Fruit fly (Drosophila melanogaster): ENCODE results near the gene dpr19.
A peak's percentile ranks its signal among the peaks of the same experiment; 100 is the strongest.

dpr19 gene

DNA sequence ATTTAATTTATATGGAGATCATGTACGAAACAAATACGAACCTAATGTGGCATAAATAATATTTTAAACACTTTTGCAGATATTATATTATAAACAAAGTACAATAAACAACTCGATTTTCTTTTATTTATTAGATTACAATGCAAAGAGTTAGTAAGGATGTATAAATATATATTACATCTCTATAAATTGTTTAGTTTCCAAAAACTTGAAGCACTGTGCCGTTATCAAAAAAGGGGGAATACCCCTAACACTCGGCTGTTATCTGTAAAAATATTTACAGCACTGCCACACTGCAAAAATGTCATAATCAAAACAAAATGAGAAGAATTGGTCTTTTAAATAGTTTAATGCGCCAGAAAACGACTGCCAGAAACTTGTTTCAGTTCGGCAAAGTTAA is 52.6 kb downstream of the dpr19 start, which contains the start of gene CG5188:
TSS of gene CG5188 (plus strand) at position 302 of the 400 bp plus-strand sequence.
- peak; percentile 38 for TF ChIP-seq CG17806 (tag; optimal IDR thresholded peaks at IDR 0.05)
- peak; percentile 34 for TF ChIP-seq Snoo (tag; optimal IDR thresholded peaks at IDR 0.05)
- no peak for TF ChIP-seq gl (tag; optimal IDR thresholded peaks at IDR 0.05)
- peak; percentile 58 for TF ChIP-seq CG12605 (GFP tag; IDR thresholded peaks at IDR 0.05)
- no peak for TF ChIP-seq CG14655 (GFP tag; optimal IDR thresholded peaks at IDR 0.05)
- TF ChIP-seq CG15710 (tag; optimal IDR thresholded peaks at IDR 0.05), result peak; percentile 34
- TF ChIP-seq CG8159 (tag; optimal IDR thresholded peaks at IDR 0.05), result peak; percentile 48
- no peak for TF ChIP-seq rn (GFP tag; IDR thresholded peaks at IDR 0.05)
- peak; percentile 62; the same call in 1 of the 2 replicates for TF ChIP-seq Ets98B (GFP tag; IDR thresholded peaks at IDR 0.05)
- no peak for TF ChIP-seq D1 (tag; optimal IDR thresholded peaks at IDR 0.05)
- TF ChIP-seq EcR (GFP tag; optimal IDR thresholded peaks at IDR 0.05), result no peak
- peak; percentile 48 for TF ChIP-seq CG32121 (GFP tag; IDR thresholded peaks at IDR 0.05)
- TF ChIP-seq CG8301 (tag; optimal IDR thresholded peaks at IDR 0.05), result peak; percentile 50
- TF ChIP-seq CG4496 (GFP tag; IDR thresholded peaks at IDR 0.05), result peak; percentile 25; the same call in 1 of the 3 replicates
- peak; percentile 9 for TF ChIP-seq CG9948 (tag; optimal IDR thresholded peaks at IDR 0.05)
- TF ChIP-seq CG34367 (tag; optimal IDR thresholded peaks at IDR 0.05), result no peak
